Fruit fly (Drosophila melanogaster) whole organism, adult: ENCODE measurements around the gene Prosbeta2R1.

Source experiments
- CG12768 ChIP-seq: fragments of 200-800 bp; sonication (Bioruptor generic); optimal IDR thresholded peaks from 2 replicates; lab custom pipeline; 2017; ENCODE audit warnings: missing biosample characterization, missing genetic modification characterization, mild to moderate bottlenecking, moderate library complexity, missing genetic modification reagents
- CG33017 ChIP-seq: fragments of 200-800 bp; sonication (Bioruptor generic); optimal IDR thresholded peaks from 2 replicates; lab custom pipeline; 2018; ENCODE audit warnings: missing biosample characterization, mild to moderate bottlenecking, missing genetic modification characterization, moderate library complexity
- CG7045 ChIP-seq: fragments of 200-800 bp; sonication (Bioruptor generic); optimal IDR thresholded peaks from 2 replicates; lab custom pipeline; 2017; ENCODE audit warnings: missing biosample characterization, mild to moderate bottlenecking, missing genetic modification characterization
- Clk ChIP-seq: fragments of 200-800 bp; sonication (Bioruptor generic); optimal IDR thresholded peaks from 2 replicates; lab custom pipeline; 2017; ENCODE audit warnings: missing biosample characterization, missing genetic modification characterization
- Crg-1 ChIP-seq: fragments of 200-800 bp; sonication (Bioruptor generic); optimal IDR thresholded peaks from 2 replicates; lab custom pipeline; 2016; ENCODE audit warnings: missing biosample characterization, missing genetic modification characterization
- bab1 ChIP-seq: fragments of 200-800 bp; sonication (Bioruptor generic); optimal IDR thresholded peaks from 3 replicates; lab custom pipeline; 2019; ENCODE audit warnings: missing biosample characterization, mild to moderate bottlenecking, missing genetic modification characterization, moderate library complexity
- cic ChIP-seq: fragments of 200-800 bp; sonication (Bioruptor generic); optimal IDR thresholded peaks from 2 replicates; lab custom pipeline; 2017; ENCODE audit warnings: missing biosample characterization, mild to moderate bottlenecking, missing genetic modification characterization, moderate library complexity
- kay ChIP-seq: fragments of 200-800 bp; sonication (Bioruptor generic); peaks from one replicate; lab custom pipeline; 2016; ENCODE audit warnings: missing biosample characterization, missing genetic modification characterization, borderline replicate concordance
- ovo ChIP-seq: fragments of 200-800 bp; sonication (Bioruptor generic); optimal IDR thresholded peaks from 2 replicates; lab custom pipeline; 2016; ENCODE audit warnings: missing biosample characterization, missing genetic modification characterization
- pad ChIP-seq: fragments of 200-800 bp; sonication (Bioruptor generic); optimal IDR thresholded peaks from 3 replicates; lab custom pipeline; 2017; ENCODE audit warnings: missing biosample characterization, missing genetic modification characterization, mild to moderate bottlenecking, moderate library complexity, missing genetic modification reagents
- toe ChIP-seq: fragments of 200-800 bp; sonication (Bioruptor generic); optimal IDR thresholded peaks from 2 replicates; lab custom pipeline; 2016; ENCODE audit warnings: missing biosample characterization, missing genetic modification characterization

DNA sequence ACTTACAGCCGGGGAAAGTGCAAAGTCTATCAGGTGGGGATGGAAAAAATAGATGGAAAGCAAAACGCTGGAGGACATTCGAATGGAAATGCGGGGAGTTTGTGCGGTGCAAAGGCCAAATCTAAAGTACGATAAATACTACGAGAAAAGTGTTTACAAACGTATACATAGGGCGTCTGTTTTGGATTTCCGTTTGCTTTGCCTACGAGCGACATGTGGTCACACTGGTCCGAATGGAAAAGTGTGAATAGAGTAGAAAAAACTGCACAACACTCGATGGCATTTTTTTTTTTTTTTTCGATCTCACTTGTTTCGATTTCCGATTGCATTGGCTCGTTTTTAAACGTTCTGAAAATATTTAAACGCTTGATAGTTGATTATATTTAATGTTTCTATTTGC lies 31.0 kb downstream of the Prosbeta2R1 start:
- TF ChIP-seq Clk (GFP tag; lab: Kevin White, UChicago) (no peak), Crg-1 (GFP tag; lab: Kevin White, UChicago) (no peak), pad (GFP tag; lab: Kevin White, UChicago) (no peak), ovo (GFP tag; lab: Kevin White, UChicago) (no peak), kay (GFP tag; lab: Kevin White, UChicago) (no peak), cic (GFP tag; lab: Kevin White, UChicago) (no peak), CG33017 (tag; lab: Kevin White, UChicago) (no peak), toe (GFP tag; lab: Kevin White, UChicago) (no peak), CG7045 (GFP tag; lab: Kevin White, UChicago) (no peak), bab1 (GFP tag; lab: Kevin White, UChicago) (no peak), CG12768 (GFP tag; lab: Kevin White, UChicago) (no peak)
